Worm (Caenorhabditis elegans) whole organism, early embryonic: ENCODE data around the gene sre-32.
A peak's percentile ranks its signal among the peaks of the same experiment; 100 is the strongest.
"Not testable (repeated sequence)": the region's sequence is repeated elsewhere in the genome, so short reads cannot be mapped to it uniquely, and the experiment has no call there.

Experiments
- B0310.2 ChIP-seq: sonication (generic microtip); optimal IDR thresholded peaks from 2 replicates; lab custom pipeline; 2016; ENCODE audit warnings: mild to moderate bottlenecking, missing genetic modification characterization, missing compliant biosample characterization
- F13C5.2 ChIP-seq: sonication (generic microtip); optimal IDR thresholded peaks from 2 replicates; lab custom pipeline; 2017; ENCODE audit warnings: mild to moderate bottlenecking, missing genetic modification characterization, inconsistent platforms, missing compliant biosample characterization
- aly-1 ChIP-seq: sonication (generic microtip); optimal IDR thresholded peaks from 2 replicates; lab custom pipeline; 2016; ENCODE audit warnings: missing genetic modification characterization, missing compliant biosample characterization
- ama-1 ChIP-seq: fragments of 150-350 bp; optimal IDR thresholded peaks from 2 replicates; lab custom pipeline; 2014
- ceh-13 ChIP-seq: fragments of 200-800 bp; sonication (Bioruptor generic); optimal IDR thresholded peaks from 2 replicates; lab custom pipeline; 2018; ENCODE audit warnings: mild to moderate bottlenecking, missing genetic modification characterization, missing compliant biosample characterization
- ceh-36 ChIP-seq: sonication (generic microtip); optimal IDR thresholded peaks from 2 replicates; lab custom pipeline; 2016; ENCODE audit warnings: missing genetic modification characterization, inconsistent platforms, missing compliant biosample characterization
- ets-7 ChIP-seq: sonication (generic microtip); optimal IDR thresholded peaks from 2 replicates; lab custom pipeline; 2016; ENCODE audit warnings: missing genotype, missing genetic modification characterization, missing compliant biosample characterization
- flt-1 ChIP-seq: fragments of 200-800 bp; sonication (Bioruptor generic); IDR thresholded peaks from 2 replicates; pipeline ENCODE4 v1.3.6; 2022; ENCODE audit warnings: missing genetic modification characterization, missing compliant biosample characterization
- hmbx-1 ChIP-seq: sonication (generic microtip); optimal IDR thresholded peaks from 2 replicates; lab custom pipeline; 2016; ENCODE audit warnings: mild to moderate bottlenecking, missing genetic modification characterization, missing compliant biosample characterization
- hmg-4 ChIP-seq: fragments of 200-800 bp; sonication (Bioruptor generic); optimal IDR thresholded peaks from 2 replicates; lab custom pipeline; 2018; ENCODE audit warnings: mild to moderate bottlenecking, missing genetic modification characterization, missing compliant biosample characterization
- hnd-1 ChIP-seq: sonication (generic microtip); optimal IDR thresholded peaks from 2 replicates; lab custom pipeline; 2016; ENCODE audit warnings: missing genetic modification characterization, missing compliant biosample characterization
- pes-1 ChIP-seq: fragments of 200-800 bp; sonication (Bioruptor generic); IDR thresholded peaks from 2 replicates; pipeline ENCODE4 v1.3.6; 2022; ENCODE audit warnings: missing genetic modification reagents, missing genetic modification characterization, missing compliant biosample characterization
- scrt-1 ChIP-seq: fragments of 200-800 bp; sonication (Bioruptor generic); IDR thresholded peaks from 2 replicates; pipeline ENCODE4 v1.3.6; 2022; ENCODE audit warnings: missing genetic modification characterization, missing compliant biosample characterization
- sea-1 ChIP-seq: fragments of 200-800 bp; sonication (Bioruptor generic); conservative IDR thresholded peaks from 2 replicates; pipeline ENCODE4 v1.3.6; 2022; ENCODE audit warnings: missing genetic modification characterization, missing compliant biosample characterization
- tbx-11 ChIP-seq: fragments of 200-800 bp; sonication (Bioruptor generic); IDR thresholded peaks from 2 replicates; pipeline ENCODE4 v1.3.6; 2022; ENCODE audit warnings: missing genetic modification characterization, missing compliant biosample characterization
- tbx-37 ChIP-seq: fragments of 200-800 bp; sonication (Bioruptor generic); conservative IDR thresholded peaks from 2 replicates; pipeline ENCODE4 v1.3.6; 2022; ENCODE audit warnings: missing genetic modification reagents, missing genetic modification characterization, missing compliant biosample characterization
- tra-4 ChIP-seq: sonication (generic microtip); optimal IDR thresholded peaks from 2 replicates; lab custom pipeline; 2017; ENCODE audit warnings: missing genetic modification characterization, missing compliant biosample characterization

sre-32 gene

DNA sequence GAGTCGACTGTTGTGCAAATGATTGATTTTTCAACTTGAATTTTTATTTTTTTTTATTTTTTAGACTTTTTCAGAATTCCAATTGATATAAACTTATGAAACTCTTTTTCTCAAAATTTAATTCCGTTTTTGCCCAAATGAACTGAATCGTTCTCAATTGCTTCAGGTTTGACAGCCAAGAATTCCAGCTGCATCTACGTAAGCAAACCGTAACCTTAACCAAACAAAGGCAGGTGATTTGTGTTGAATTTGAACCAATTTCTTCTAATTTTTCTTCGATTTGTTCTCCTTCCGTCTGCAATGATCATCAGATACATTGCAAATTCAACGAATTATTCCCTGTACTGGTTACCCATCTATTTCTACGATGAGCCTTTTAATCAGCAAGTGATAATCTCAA, 6.7 kb downstream of the sre-32 start, which contains the start of gene sre-34:
sre-34 (plus strand) TSS at position 301 of the 400 bp plus-strand sequence.
- TF ChIP-seq flt-1 (GFP tag; lab: Robert Waterston, UW) (no peak), B0310.2 (no peak), ama-1 (no peak), tra-4 (tag; lab: Kevin White, UChicago) (no peak), tbx-37 (no peak), tbx-11 (no peak), aly-1 (tag; lab: Kevin White, UChicago) (no peak), sea-1 (GFP tag; lab: Robert Waterston, UW) (no peak), ceh-36 (no peak), ceh-13 (GFP tag; lab: Kevin White, UChicago) (no peak), ets-7 (tag; lab: Kevin White, UChicago) (no peak), hmbx-1 (tag; lab: Kevin White, UChicago) (no peak), scrt-1 (GFP tag; lab: Robert Waterston, UW) (no peak), pes-1 (GFP tag; lab: Robert Waterston, UW) (no peak), hnd-1 (tag; lab: Kevin White, UChicago) (no peak), F13C5.2 (no peak), hmg-4 (GFP tag; lab: Kevin White, UChicago) (no peak)

DNA sequence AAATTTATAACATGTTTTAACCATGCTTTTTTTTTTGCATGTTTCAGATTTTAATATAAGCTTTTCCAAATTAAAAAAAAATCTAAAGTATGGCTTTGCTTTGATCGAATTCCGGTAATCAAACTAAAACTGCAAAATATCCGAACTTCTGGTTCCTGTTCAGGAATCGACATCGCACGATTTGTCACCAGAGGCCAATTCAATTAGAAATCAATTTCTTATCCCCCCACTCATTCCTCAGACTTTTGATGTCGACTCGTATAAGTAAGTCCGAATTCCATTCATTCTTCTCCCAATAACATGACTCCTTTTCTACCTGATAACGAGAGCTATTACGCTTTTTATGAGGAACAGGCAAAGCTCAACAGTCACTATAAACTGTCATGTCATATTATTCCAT, 8.3 kb downstream of the sre-32 start, which contains the start of gene srh-27:
srh-27 (plus strand) TSS at position 301 of the 400 bp plus-strand sequence.
- no peak for TF ChIP-seq tbx-11
- no peak for TF ChIP-seq tbx-37
- no peak for TF ChIP-seq B0310.2
- TF ChIP-seq hmg-4 (GFP tag; lab: Kevin White, UChicago), result no peak
- TF ChIP-seq ama-1, result no peak
- no peak for TF ChIP-seq aly-1 (tag; lab: Kevin White, UChicago)
- no peak for TF ChIP-seq hnd-1 (tag; lab: Kevin White, UChicago)

DNA sequence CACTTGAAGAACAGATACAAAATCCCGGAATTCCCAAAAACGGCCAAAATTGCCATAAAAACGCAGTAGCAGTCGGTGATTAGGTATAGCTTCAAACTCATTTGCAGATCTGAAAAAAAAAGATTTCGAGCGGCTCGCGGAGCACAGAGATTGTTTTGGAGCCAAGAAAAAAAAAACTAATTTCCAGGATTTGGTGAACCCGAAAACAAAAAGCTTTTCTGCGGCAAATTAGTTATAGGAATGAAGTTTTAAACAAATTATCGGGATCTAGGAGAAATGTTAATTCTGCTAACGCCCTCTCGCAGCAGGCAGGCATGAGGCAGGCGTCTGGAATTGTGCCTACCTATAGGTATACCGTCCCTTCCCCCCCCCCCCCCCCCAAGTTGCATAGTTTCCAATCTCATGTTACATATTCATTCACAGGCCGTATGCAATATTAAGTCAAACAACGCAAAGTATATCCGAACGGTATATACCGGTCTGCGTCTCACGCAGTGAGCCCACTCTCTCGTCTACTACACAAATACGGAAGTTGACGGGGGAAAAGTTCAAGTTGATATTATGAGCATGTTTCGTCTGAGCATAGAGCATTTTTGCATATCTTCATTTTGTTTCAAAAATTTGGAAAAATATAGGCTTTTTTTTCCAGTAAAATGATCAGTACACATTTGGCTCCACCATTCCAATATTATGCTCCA, 11.7 kb downstream of the sre-32 start, which contains the start of the genes W05H5.1 and pitr-6:
W05H5.1 (minus strand) TSS at position 101 of the 698 bp plus-strand sequence.
pitr-6 (plus strand) TSS at position 648 of the 698 bp plus-strand sequence.
- TF ChIP-seq pes-1 (GFP tag; lab: Robert Waterston, UW) (no peak), B0310.2 (no peak), flt-1 (GFP tag; lab: Robert Waterston, UW) (no peak), tbx-11 (no peak), ets-7 (tag; lab: Kevin White, UChicago) (no peak), ama-1 (no peak), hmg-4 (GFP tag; lab: Kevin White, UChicago) (no peak), sea-1 (GFP tag; lab: Robert Waterston, UW) (no peak), hnd-1 (tag; lab: Kevin White, UChicago) (no peak), F13C5.2 (no peak), tbx-37 (no peak), scrt-1 (GFP tag; lab: Robert Waterston, UW) (no peak), hmbx-1 (tag; lab: Kevin White, UChicago) (no peak), ceh-36 (no peak), tra-4 (tag; lab: Kevin White, UChicago) (no peak), ceh-13 (GFP tag; lab: Kevin White, UChicago) (no peak), aly-1 (tag; lab: Kevin White, UChicago) (no peak)

DNA sequence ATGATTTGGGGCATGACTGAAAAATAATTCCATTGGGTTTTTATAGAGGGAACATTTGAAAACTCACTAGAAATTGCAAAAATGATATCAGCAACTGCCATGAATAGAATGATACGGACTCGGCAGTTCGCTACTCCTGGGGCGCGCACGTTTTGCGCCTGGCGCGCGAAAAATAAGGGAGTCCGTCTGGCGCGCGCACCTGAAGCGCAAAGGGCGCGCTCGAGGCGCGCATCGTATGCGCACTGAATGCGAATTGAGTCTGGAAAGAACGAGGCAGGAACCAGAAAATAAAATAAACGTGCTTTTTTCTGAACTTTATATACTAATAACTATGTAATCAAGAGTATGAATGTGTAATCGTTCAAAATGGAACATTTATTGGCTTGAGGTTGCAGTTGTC, 15.4 kb downstream of the sre-32 start, which contains the start of gene Y57A10C.10:
Y57A10C.10 (minus strand) TSS at position 101 of the 400 bp plus-strand sequence.
- TF ChIP-seq tra-4 (tag; lab: Kevin White, UChicago); ceh-13 (GFP tag; lab: Kevin White, UChicago); hmg-4 (GFP tag; lab: Kevin White, UChicago): not testable (repeated sequence)

DNA sequence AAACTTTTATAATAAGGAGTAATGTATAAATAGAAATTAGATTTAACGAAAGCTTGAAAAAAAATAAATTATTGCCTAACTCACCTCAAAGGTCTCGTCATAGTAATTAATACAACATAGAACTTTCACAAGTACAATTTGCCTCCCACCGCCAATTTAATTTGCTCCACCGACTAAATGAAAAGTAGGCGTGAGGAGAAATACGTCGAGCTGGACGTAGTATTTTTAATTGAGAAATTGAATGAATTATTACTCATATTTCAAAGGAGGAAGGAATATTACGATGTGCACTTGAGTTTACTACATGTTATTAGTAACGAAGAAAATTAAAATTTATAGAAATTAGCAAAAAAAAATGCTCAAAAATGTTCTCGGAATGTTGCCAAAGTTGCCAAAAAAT, 18.1 kb downstream of the sre-32 start, which contains the start of gene Y57A10C.9:
Y57A10C.9 (minus strand) TSS at position 101 of the 400 bp plus-strand sequence.
- no peak for TF ChIP-seq hnd-1 (tag; lab: Kevin White, UChicago)
- TF ChIP-seq ama-1, result no peak
- TF ChIP-seq hmg-4 (GFP tag; lab: Kevin White, UChicago), result no peak
- TF ChIP-seq B0310.2, result no peak
- TF ChIP-seq scrt-1 (GFP tag; lab: Robert Waterston, UW), result no peak
- no peak for TF ChIP-seq sea-1 (GFP tag; lab: Robert Waterston, UW)
- TF ChIP-seq F13C5.2, result no peak
- TF ChIP-seq ceh-36, result no peak
- no peak for TF ChIP-seq hmbx-1 (tag; lab: Kevin White, UChicago)
- no peak for TF ChIP-seq aly-1 (tag; lab: Kevin White, UChicago)
- TF ChIP-seq pes-1 (GFP tag; lab: Robert Waterston, UW), result no peak
- TF ChIP-seq ceh-13 (GFP tag; lab: Kevin White, UChicago), result no peak
- TF ChIP-seq tbx-37, result no peak
- TF ChIP-seq tra-4 (tag; lab: Kevin White, UChicago), result no peak
- no peak for TF ChIP-seq tbx-11
- TF ChIP-seq flt-1 (GFP tag; lab: Robert Waterston, UW), result no peak
- no peak for TF ChIP-seq ets-7 (tag; lab: Kevin White, UChicago)

DNA sequence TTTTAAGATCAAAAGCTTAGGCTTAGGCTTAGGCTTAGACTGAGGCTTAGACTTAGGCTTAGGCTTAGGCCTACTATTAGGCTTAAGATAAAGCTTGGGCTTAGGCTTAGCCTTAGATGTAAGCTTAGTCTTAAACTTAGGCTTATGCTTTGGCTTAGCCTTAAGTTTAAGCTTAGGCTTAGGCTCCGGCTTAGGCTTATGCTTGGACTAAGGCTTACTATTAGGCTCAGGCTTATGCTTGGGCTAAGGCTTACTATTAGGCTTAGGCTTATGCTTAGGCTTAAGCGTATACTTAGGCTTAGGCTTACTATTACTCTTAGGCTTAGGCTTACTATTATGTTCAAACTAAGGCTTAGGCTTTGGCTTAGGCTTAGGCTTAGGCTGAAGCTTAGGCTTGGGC, 19.8 kb downstream of the sre-32 start:
- no peak for TF ChIP-seq tbx-11
- TF ChIP-seq ceh-36, result peak; percentile 82

DNA sequence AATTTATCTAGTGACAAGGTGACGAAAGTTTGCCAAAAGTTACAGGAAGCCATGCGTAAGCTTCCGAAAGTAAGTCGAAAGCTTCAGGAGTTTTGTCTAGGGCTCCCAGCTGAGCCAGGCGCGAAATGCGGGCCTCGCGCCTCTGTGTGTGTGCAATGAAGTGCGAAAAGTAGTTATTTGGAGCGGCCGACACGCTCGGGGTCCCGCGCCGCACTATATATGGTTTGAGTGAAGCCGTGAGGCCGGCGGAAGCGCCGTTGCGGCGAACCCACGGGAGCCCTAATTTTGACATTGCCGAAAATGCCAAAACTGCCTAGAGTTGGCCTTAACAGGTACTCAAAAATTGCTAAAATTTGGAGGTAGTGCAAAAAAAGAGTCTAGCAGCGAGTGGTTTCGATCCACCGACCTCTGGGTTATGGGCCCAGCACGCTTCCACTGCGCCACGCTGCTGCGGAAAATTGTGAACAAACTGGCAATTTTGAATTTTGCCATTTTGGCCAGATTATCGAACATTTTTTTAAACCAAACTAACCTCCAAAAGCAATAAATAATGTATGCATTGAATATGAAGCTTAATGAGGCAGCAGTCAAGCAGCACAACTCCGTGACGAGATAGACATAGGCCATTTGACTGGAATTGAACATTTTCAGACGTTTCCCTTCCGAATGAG, 21.2 kb downstream of the sre-32 start:
- TF ChIP-seq hnd-1 (tag; lab: Kevin White, UChicago) (no peak), ets-7 (tag; lab: Kevin White, UChicago) (no peak), tbx-11 (no peak), ceh-36 (no peak), hmbx-1 (tag; lab: Kevin White, UChicago) (no peak), scrt-1 (GFP tag; lab: Robert Waterston, UW) (no peak), aly-1 (tag; lab: Kevin White, UChicago) (no peak), ama-1 (no peak), sea-1 (GFP tag; lab: Robert Waterston, UW) (no peak), tra-4 (tag; lab: Kevin White, UChicago) (no peak), ceh-13 (GFP tag; lab: Kevin White, UChicago) (no peak)
